Worm (Caenorhabditis elegans): ENCODE results near the gene drd-50.

Gene drd-50

DNA sequence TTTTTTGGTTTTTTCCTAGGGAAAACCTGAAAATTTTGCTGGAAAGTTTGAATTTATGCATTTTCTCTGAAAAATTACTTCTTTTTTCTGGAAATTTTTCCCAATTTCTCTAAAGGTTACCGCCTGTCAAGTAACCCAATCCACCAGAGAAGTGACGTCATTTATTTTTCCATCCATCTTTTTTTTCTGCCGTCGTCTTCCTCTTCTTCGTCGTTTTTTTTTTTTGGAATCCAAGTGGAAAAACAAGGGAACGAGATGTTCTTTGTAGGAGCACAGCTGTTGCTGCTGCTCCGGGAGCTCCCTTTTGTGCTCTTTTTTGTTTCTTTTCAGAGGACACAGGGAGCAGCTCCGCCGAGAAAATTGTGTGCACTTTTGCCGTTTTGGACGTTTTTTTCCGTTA lies 23.2 kb upstream of the drd-50 start:
- TF ChIP-seq ztf-18 (tag; optimal IDR thresholded peaks at IDR 0.05) (no peak), atf-7 (tag; optimal IDR thresholded peaks at IDR 0.05) (peak; percentile 62), K11D2.4 (GFP tag; IDR thresholded peaks at IDR 0.05) (0 out of 2 replicates have a peak, but pooled peaks have one; percentile 36), athp-1 (tag; optimal IDR thresholded peaks at IDR 0.05) (no peak), F33H1.4 (GFP tag; IDR thresholded peaks at IDR 0.05) (no peak), B0336.3 (GFP tag; IDR thresholded peaks at IDR 0.05) (no peak), C06A6.2 (GFP tag; conservative IDR thresholded peaks at IDR 0.05) (no peak)

DNA sequence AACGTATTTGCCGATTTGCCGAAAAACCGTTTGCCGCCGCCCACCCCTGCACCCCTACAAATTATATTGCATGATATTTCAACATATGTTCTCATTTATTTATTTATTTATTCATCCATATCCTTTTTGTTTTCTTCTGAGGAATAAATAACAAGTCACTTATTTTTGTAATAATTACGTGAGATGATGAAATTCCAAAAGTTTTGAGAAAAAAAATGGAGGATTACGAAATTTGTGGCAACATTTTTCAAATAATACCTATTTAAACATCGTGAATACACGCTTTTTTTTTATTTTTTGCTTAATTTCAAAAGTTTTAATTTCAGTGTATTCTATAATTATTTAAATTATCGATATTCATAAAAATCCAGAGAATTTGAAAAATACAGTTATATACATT lies 20.6 kb upstream of the drd-50 start:
- TF ChIP-seq cebp-1 (GFP tag; IDR thresholded peaks at IDR 0.05) (no peak), cebp-1 (tag; optimal IDR thresholded peaks at IDR 0.05) (peak; percentile 67), madf-3 (GFP tag; IDR thresholded peaks at IDR 0.05) (no peak)

DNA sequence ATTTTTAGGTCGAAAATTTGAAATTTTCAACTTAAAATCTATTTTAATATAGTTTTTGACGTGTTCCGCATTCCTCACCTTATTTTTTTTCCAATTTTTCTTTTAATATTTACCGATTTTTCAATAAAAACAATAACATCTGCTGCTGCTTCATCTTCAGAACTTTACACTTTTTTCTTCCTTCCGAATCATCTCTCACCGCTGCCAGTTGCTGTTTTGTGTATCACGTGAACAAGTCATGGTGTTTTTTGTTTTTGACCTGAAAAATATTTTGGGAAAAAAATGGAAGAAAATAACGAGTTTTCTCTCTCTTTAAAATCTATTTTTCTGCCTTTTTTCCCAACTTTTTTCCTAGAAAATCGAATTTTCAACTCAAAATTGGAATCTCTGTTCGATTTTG lies 17.8 kb upstream of the drd-50 start:
- no peak for TF ChIP-seq ceh-100 (GFP tag; IDR thresholded peaks at IDR 0.05)
- TF ChIP-seq ztf-6 (GFP tag; IDR thresholded peaks at IDR 0.05), result no peak
- no peak for TF ChIP-seq dpl-1 (GFP tag; optimal IDR thresholded peaks at IDR 0.05)
- no peak for TF ChIP-seq nhr-80 (tag; optimal IDR thresholded peaks at IDR 0.05)
- no peak for TF ChIP-seq Y56A3A.18 (GFP tag; IDR thresholded peaks at IDR 0.05)
- no peak for TF ChIP-seq tlf-1 (GFP tag; optimal IDR thresholded peaks at IDR 0.05)
- no peak for TF ChIP-seq attf-3 (GFP tag; conservative IDR thresholded peaks at IDR 0.05)
- TF ChIP-seq nfya-1 (tag; optimal IDR thresholded peaks at IDR 0.05; ENCODE audit: borderline replicate concordance, insufficient read depth), result no peak
- TF ChIP-seq pbrm-1 (GFP tag; IDR thresholded peaks at IDR 0.05), result no peak
- no peak for TF ChIP-seq hmg-1.2 (GFP tag; IDR thresholded peaks at IDR 0.05)
- TF ChIP-seq mxl-1 (tag; optimal IDR thresholded peaks at IDR 0.05), result no peak
- TF ChIP-seq nhr-90 (tag; optimal IDR thresholded peaks at IDR 0.05), result no peak
- no peak for TF ChIP-seq F52B5.7 (tag; optimal IDR thresholded peaks at IDR 0.05)
- TF ChIP-seq hlh-12 (tag; optimal IDR thresholded peaks at IDR 0.05), result no peak
- no peak for TF ChIP-seq lsy-27 (tag; optimal IDR thresholded peaks at IDR 0.05; ENCODE audit: borderline replicate concordance, insufficient read depth)
- TF ChIP-seq B0336.3 (GFP tag; IDR thresholded peaks at IDR 0.05), result no peak
- TF ChIP-seq B0261.1 (tag; optimal IDR thresholded peaks at IDR 0.05), result no peak

DNA sequence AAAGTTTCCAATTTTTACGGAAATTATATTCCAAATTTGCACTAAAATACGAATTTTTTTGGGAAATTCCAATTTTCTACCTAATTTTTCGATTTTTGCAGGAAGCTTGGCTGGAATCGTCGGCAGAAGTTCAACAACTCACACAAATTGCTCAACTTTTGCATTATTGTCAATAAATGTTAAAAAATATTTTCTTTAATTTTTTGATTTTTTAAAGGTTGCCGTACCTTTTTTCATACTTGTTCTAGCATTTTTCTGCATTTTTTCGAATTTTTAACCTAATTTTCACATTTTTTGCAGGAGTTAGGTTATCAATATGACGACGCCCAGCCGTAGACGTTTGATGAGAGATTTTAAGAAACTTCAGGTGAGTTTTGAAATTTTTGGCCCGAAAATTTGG lies 14.8 kb upstream of the drd-50 start, which contains the start of gene ubc-1:
ubc-1 (plus strand) TSS at position 301 of the 400 bp plus-strand sequence.
- no peak for TF ChIP-seq lsl-1 (GFP tag; optimal IDR thresholded peaks at IDR 0.05)
- no peak for TF ChIP-seq ztf-28 (GFP tag; IDR thresholded peaks at IDR 0.05)
- TF ChIP-seq attf-5 (GFP tag; optimal IDR thresholded peaks at IDR 0.05), result no peak
- TF ChIP-seq snpc-1.1 (tag; optimal IDR thresholded peaks at IDR 0.05; ENCODE audit: insufficient read depth), result no peak
- no peak for TF ChIP-seq F57A8.1 (GFP tag; optimal IDR thresholded peaks at IDR 0.05)
- TF ChIP-seq egl-44 (GFP tag; IDR thresholded peaks at IDR 0.05), result no peak
- no peak for TF ChIP-seq egl-18 (GFP tag; IDR thresholded peaks at IDR 0.05)
- TF ChIP-seq fkh-3 (tag; optimal IDR thresholded peaks at IDR 0.05), result no peak
- no peak for TF ChIP-seq lin-54 (GFP tag; optimal IDR thresholded peaks at IDR 0.05)
- no peak for TF ChIP-seq Y56A3A.18 (GFP tag; IDR thresholded peaks at IDR 0.05)
- no peak for TF ChIP-seq akir-1 (GFP tag; optimal IDR thresholded peaks at IDR 0.05)
- TF ChIP-seq bed-1 (GFP tag; IDR thresholded peaks at IDR 0.05), result no peak
- TF ChIP-seq ccch-3 (GFP tag; optimal IDR thresholded peaks at IDR 0.05), result no peak
